Worm (Caenorhabditis elegans) whole organism, early embryonic: ENCODE data around the gene pbs-3.

Experiments used
- B0310.2 ChIP-seq: sonication (generic microtip); optimal IDR thresholded peaks from 2 replicates; lab custom pipeline; 2016; ENCODE audit warnings: mild to moderate bottlenecking, missing genetic modification characterization, missing compliant biosample characterization
- F13C5.2 ChIP-seq: sonication (generic microtip); optimal IDR thresholded peaks from 2 replicates; lab custom pipeline; 2017; ENCODE audit warnings: mild to moderate bottlenecking, missing genetic modification characterization, inconsistent platforms, missing compliant biosample characterization
- aly-1 ChIP-seq: sonication (generic microtip); optimal IDR thresholded peaks from 2 replicates; lab custom pipeline; 2016; ENCODE audit warnings: missing genetic modification characterization, missing compliant biosample characterization
- ama-1 ChIP-seq: fragments of 150-350 bp; optimal IDR thresholded peaks from 2 replicates; lab custom pipeline; 2014
- flt-1 ChIP-seq: fragments of 200-800 bp; sonication (Bioruptor generic); IDR thresholded peaks from 2 replicates; pipeline ENCODE4 v1.3.6; 2022; ENCODE audit warnings: missing genetic modification characterization, missing compliant biosample characterization
- hmbx-1 ChIP-seq: sonication (generic microtip); optimal IDR thresholded peaks from 2 replicates; lab custom pipeline; 2016; ENCODE audit warnings: mild to moderate bottlenecking, missing genetic modification characterization, missing compliant biosample characterization
- hmg-4 ChIP-seq: fragments of 200-800 bp; sonication (Bioruptor generic); optimal IDR thresholded peaks from 2 replicates; lab custom pipeline; 2018; ENCODE audit warnings: mild to moderate bottlenecking, missing genetic modification characterization, missing compliant biosample characterization
- sea-1 ChIP-seq: fragments of 200-800 bp; sonication (Bioruptor generic); conservative IDR thresholded peaks from 2 replicates; pipeline ENCODE4 v1.3.6; 2022; ENCODE audit warnings: missing genetic modification characterization, missing compliant biosample characterization
- tbx-11 ChIP-seq: fragments of 200-800 bp; sonication (Bioruptor generic); IDR thresholded peaks from 2 replicates; pipeline ENCODE4 v1.3.6; 2022; ENCODE audit warnings: missing genetic modification characterization, missing compliant biosample characterization
- tra-4 ChIP-seq: sonication (generic microtip); optimal IDR thresholded peaks from 2 replicates; lab custom pipeline; 2017; ENCODE audit warnings: missing genetic modification characterization, missing compliant biosample characterization

DNA sequence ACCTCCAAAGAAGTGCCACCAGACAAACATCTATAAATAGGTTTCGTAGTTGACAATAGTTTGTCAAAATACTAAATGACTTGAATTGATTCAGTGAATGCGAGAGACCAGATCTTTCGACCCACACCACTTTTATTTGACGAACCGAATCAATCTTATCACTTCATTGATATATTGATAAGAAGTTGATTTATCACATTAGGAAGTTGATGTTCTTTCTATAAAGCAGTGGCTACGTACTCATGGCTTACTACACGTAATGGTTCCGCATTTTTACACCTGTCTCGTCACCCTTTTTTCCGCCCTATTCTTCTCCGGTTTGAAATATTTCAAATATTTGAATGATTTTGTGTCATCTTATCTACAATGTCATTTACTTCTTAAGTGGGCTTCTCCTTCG lies 34.6 kb downstream of the pbs-3 start:
- TF ChIP-seq ama-1 (lab: Kevin White, UChicago) = no peak
- no peak for TF ChIP-seq tra-4 (tag; lab: Kevin White, UChicago)
- TF ChIP-seq hmbx-1 (tag; lab: Kevin White, UChicago) = no peak
- no peak for TF ChIP-seq F13C5.2 (tag; lab: Kevin White, UChicago)
- TF ChIP-seq flt-1 (GFP tag; lab: Robert Waterston, UW) = no peak
- TF ChIP-seq sea-1 (GFP tag; lab: Robert Waterston, UW) = no peak
- TF ChIP-seq B0310.2 = no peak
- no peak for TF ChIP-seq hmg-4 (GFP tag; lab: Kevin White, UChicago)
- no peak for TF ChIP-seq tbx-11 (GFP tag; lab: Robert Waterston, UW)
- no peak for TF ChIP-seq aly-1 (tag; lab: Kevin White, UChicago)
